Fruit fly (Drosophila melanogaster): Measurements from ENCODE around the gene Arp5.

The Arp5 gene

DNA sequence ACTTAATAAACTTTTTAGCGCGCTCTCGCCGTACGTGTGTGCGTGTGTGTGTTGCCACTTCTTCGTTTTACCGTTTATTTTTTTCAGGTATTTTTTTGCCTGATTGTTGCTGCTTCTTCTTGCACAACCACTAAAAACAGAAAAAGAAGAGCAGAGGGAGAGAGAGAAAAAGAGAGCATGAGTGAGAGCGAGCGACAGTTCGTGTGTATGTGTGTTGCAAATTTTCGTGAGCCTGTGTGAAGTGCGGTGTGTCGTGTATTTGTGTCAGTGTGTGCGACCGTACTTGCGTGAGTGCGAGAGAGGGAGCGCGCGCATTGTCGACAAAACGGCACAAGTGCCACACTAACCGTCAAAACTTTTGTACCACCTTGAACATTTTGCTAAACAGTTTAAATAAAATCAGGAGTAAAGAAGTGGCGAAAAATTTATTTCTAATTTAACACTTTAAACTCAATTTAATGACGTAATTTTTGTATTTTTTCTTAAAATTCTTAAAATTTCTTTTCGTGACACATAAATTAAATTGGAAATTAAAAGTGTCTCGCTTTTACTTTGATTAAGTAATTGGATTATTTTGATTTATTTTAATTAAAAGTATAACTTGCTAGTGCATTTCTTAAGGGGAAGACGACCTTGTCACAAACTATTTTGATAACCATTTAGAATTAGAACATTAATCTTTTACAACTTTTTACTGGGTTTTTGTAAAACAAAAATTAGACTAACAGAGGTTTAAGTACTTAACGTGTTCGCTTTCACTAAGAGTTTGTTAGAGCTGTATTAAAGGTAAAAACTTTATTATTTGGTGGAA lies 11.9 kb downstream of the Arp5 start (continued):
- TF ChIP-seq Blimp-1 (GFP tag; optimal IDR thresholded peaks at IDR 0.05) (peak; percentile 31), CG7987 (GFP tag; optimal IDR thresholded peaks at IDR 0.05) (peak; percentile 3), CG2202 (tag; optimal IDR thresholded peaks at IDR 0.05) (no peak), Oli (tag; optimal IDR thresholded peaks at IDR 0.05) (peak; percentile 77), en (GFP tag; optimal IDR thresholded peaks at IDR 0.05) (no peak), dpn (GFP tag; optimal IDR thresholded peaks at IDR 0.05) (peak; percentile 25 to 28), lov (optimal IDR thresholded peaks at IDR 0.05) (no peak), lov (GFP tag; IDR thresholded peaks at IDR 0.05) (no peak), toy (GFP tag; IDR thresholded peaks at IDR 0.05) (no peak), kni (GFP tag; optimal IDR thresholded peaks at IDR 0.05) (peak; percentile 55), tio (GFP tag; optimal IDR thresholded peaks at IDR 0.05) (peak; percentile 79), croc (GFP tag; conservative IDR thresholded peaks at IDR 0.05) (no peak), Dref (GFP tag; IDR thresholded peaks at IDR 0.05) (no peak), yki (optimal IDR thresholded peaks at IDR 0.05) (peak; percentile 69), cato (GFP tag; optimal IDR thresholded peaks at IDR 0.05; ENCODE audit: borderline replicate concordance) (peak; percentile 44), ind (GFP tag; optimal IDR thresholded peaks at IDR 0.05) (peak; percentile 51), knrl (GFP tag; IDR thresholded peaks at IDR 0.05; ENCODE audit: partially characterized antibody) (no peak), CG30431 (GFP tag; optimal IDR thresholded peaks at IDR 0.05) (peak; percentile 17), MBD-R2 (GFP tag; IDR thresholded peaks at IDR 0.05) (no peak), sug (tag; optimal IDR thresholded peaks at IDR 0.05) (peak; percentile 40), HLHmδ (GFP tag; optimal IDR thresholded peaks at IDR 0.05) (peak; percentile 37), Hand (GFP tag; optimal IDR thresholded peaks at IDR 0.05) (peak; percentile 8), oc (tag; optimal IDR thresholded peaks at IDR 0.05) (peak; percentile 58), org-1 (GFP tag; optimal IDR thresholded peaks at IDR 0.05) (peak; percentile 31), CG6683 (GFP tag; optimal IDR thresholded peaks at IDR 0.05) (no peak), HHEX (GFP tag; optimal IDR thresholded peaks at IDR 0.05) (peak; percentile 50), CG8290 (GFP tag; optimal IDR thresholded peaks at IDR 0.05) (no peak), CG8290 (tag; optimal IDR thresholded peaks at IDR 0.05) (peak in 1 of 2 experiments; percentile 71), CG11093 (GFP tag; IDR thresholded peaks at IDR 0.05) (peak; percentile 37; the same call in 2 of the 3 replicates), CG10267 (tag; optimal IDR thresholded peaks at IDR 0.05) (peak; percentile 55), dmrt99B (tag; optimal IDR thresholded peaks at IDR 0.05) (peak; percentile 74), Optix (GFP tag; IDR thresholded peaks at IDR 0.05) (no peak), crc (GFP tag; optimal IDR thresholded peaks at IDR 0.05) (no peak), Mes4 (GFP tag; optimal IDR thresholded peaks at IDR 0.05) (no peak), Dad (GFP tag; optimal IDR thresholded peaks at IDR 0.05) (no peak), CG34376 (GFP tag; optimal IDR thresholded peaks at IDR 0.05) (peak; percentile 14), CG7357 (GFP tag; IDR thresholded peaks at IDR 0.05) (0 out of 3 replicates have a peak, but pooled peaks have one; percentile 14), nerfin-1 (tag; optimal IDR thresholded peaks at IDR 0.05) (peak; percentile 25), CG2120 (GFP tag; optimal IDR thresholded peaks at IDR 0.05) (peak; percentile 61), CG18619 (GFP tag; optimal IDR thresholded peaks at IDR 0.05) (peak; percentile 75), tna (GFP tag; IDR thresholded peaks at IDR 0.05; ENCODE audit: partially characterized antibody) (no peak), TFAM (GFP tag; optimal IDR thresholded peaks at IDR 0.05) (no peak), CG17359 (tag; optimal IDR thresholded peaks at IDR 0.05) (peak; percentile 66), CG2129 (GFP tag; IDR thresholded peaks at IDR 0.05; ENCODE audit: partially characterized antibody) (no peak), CG7928 (GFP tag; optimal IDR thresholded peaks at IDR 0.05) (peak; percentile 2), Camta (GFP tag; optimal IDR thresholded peaks at IDR 0.05) (no peak), CG13424 (tag; optimal IDR thresholded peaks at IDR 0.05) (peak; percentile 68), CG18764 (GFP tag; optimal IDR thresholded peaks at IDR 0.05) (no peak), CG4328 (GFP tag; optimal IDR thresholded peaks at IDR 0.05) (peak; percentile 37)
